Fruit fly (Drosophila melanogaster): ENCODE results near the gene CG3323.
A peak's percentile ranks its signal among the peaks of the same experiment; 100 is the strongest.

CG3323 gene

dm6 chrX:5349899-5350575 is 44.5 kb upstream of the CG3323 start (continued):
- TF ChIP-seq Ada2b (GFP tag; IDR thresholded peaks at IDR 0.05) (0 out of 2 replicates have a peak, but pooled peaks have one; percentile 17), Ets65A (GFP tag) (no peak), aop (GFP tag; IDR thresholded peaks at IDR 0.05) (no peak), ewg (GFP tag; optimal IDR thresholded peaks at IDR 0.05) (peak; percentile 13), CG8944 (GFP tag; optimal IDR thresholded peaks at IDR 0.05) (no peak), HLH3B (GFP tag; IDR thresholded peaks at IDR 0.05) (peak; percentile 48; the same call in 1 of the 2 replicates), CG14014 (GFP tag; IDR thresholded peaks at IDR 0.05) (no peak), CG1529 (GFP tag; optimal IDR thresholded peaks at IDR 0.05) (no peak), ase (GFP tag; IDR thresholded peaks at IDR 0.05) (peak; percentile 53; the same call in 1 of the 3 replicates), CG11560 (tag; IDR thresholded peaks at IDR 0.05) (no peak), ttk (GFP tag; IDR thresholded peaks at IDR 0.05) (0 out of 2 replicates have a peak, but pooled peaks have one; percentile 28), gcm (GFP tag; optimal IDR thresholded peaks at IDR 0.05) (no peak), Drgx (GFP tag; IDR thresholded peaks at IDR 0.05) (peak; percentile 15; the same call in 1 of the 2 replicates), pros (GFP tag; optimal IDR thresholded peaks at IDR 0.05) (no peak), unpg (GFP tag; optimal IDR thresholded peaks at IDR 0.05) (peak; percentile 28), ATbp (GFP tag; optimal IDR thresholded peaks at IDR 0.05) (peak; percentile 27), CG11504 (tag; optimal IDR thresholded peaks at IDR 0.05) (peak; percentile 7), Oli (tag; optimal IDR thresholded peaks at IDR 0.05) (peak; percentile 21), Side (GFP tag; optimal IDR thresholded peaks at IDR 0.05) (no peak), ara (GFP tag; IDR thresholded peaks at IDR 0.05) (0 out of 2 replicates have a peak, but pooled peaks have one; percentile 38), vvl (GFP tag; IDR thresholded peaks at IDR 0.05) (0 out of 2 replicates have a peak, but pooled peaks have one; percentile 50), Poxn (GFP tag; IDR thresholded peaks at IDR 0.05) (no peak), CG11456 (GFP tag; IDR thresholded peaks at IDR 0.05) (0 out of 3 replicates have a peak, but pooled peaks have one; percentile 46), CG14667 (GFP tag; IDR thresholded peaks at IDR 0.05) (0 out of 2 replicates have a peak, but pooled peaks have one; percentile 13), Hr51 (GFP tag; optimal IDR thresholded peaks at IDR 0.05) (peak in 1 of 2 experiments; percentile 23), Ptx1 (GFP tag; IDR thresholded peaks at IDR 0.05) (peak; percentile 43; the same call in 1 of the 2 replicates), Sox102F (GFP tag; optimal IDR thresholded peaks at IDR 0.05) (peak; percentile 63), bsh (GFP tag; optimal IDR thresholded peaks at IDR 0.05) (peak in 1 of 2 experiments; percentile 52), ken (GFP tag; IDR thresholded peaks at IDR 0.05) (0 out of 3 replicates have a peak, but pooled peaks have one; percentile 29), CG12659 (GFP tag; optimal IDR thresholded peaks at IDR 0.05) (no peak), maf-S (GFP tag; optimal IDR thresholded peaks at IDR 0.05) (no peak), twi (tag; optimal IDR thresholded peaks at IDR 0.05) (no peak), jumu (GFP tag; optimal IDR thresholded peaks at IDR 0.05) (no peak), CG8924 (tag; optimal IDR thresholded peaks at IDR 0.05) (peak; percentile 4), yki (optimal IDR thresholded peaks at IDR 0.05) (no peak), Optix (GFP tag; IDR thresholded peaks at IDR 0.05) (0 out of 3 replicates have a peak, but pooled peaks have one; percentile 17), CG13894 (tag; optimal IDR thresholded peaks at IDR 0.05) (no peak), CG8290 (GFP tag; optimal IDR thresholded peaks at IDR 0.05) (no peak), CG8290 (tag; optimal IDR thresholded peaks at IDR 0.05) (peak in 1 of 2 experiments; percentile 55), ci (GFP tag; IDR thresholded peaks at IDR 0.05) (peak; percentile 51; the same call in 1 of the 3 replicates), NfI (GFP tag; optimal IDR thresholded peaks at IDR 0.05) (no peak), klu (GFP tag; IDR thresholded peaks at IDR 0.05) (0 out of 2 replicates have a peak, but pooled peaks have one; percentile 23), CG12391 (tag; optimal IDR thresholded peaks at IDR 0.05) (peak; percentile 21), Rfx (GFP tag; IDR thresholded peaks at IDR 0.05) (0 out of 2 replicates have a peak, but pooled peaks have one; percentile 18), CG2889 (GFP tag; IDR thresholded peaks at IDR 0.05) (no peak), chm (GFP tag; IDR thresholded peaks at IDR 0.05) (no peak), Vsx1 (GFP tag; optimal IDR thresholded peaks at IDR 0.05) (no peak), fd96Cb (tag; optimal IDR thresholded peaks at IDR 0.05) (peak; percentile 41), CG30431 (GFP tag; optimal IDR thresholded peaks at IDR 0.05) (no peak), CG12769 (tag; optimal IDR thresholded peaks at IDR 0.05) (peak; percentile 51)
